Worm (Caenorhabditis elegans) whole organism, midembryonic: ENCODE results near the gene fbxb-61.

Source experiments
- flt-1 ChIP-seq: fragments of 200-800 bp; sonication (Bioruptor generic); IDR thresholded peaks from 2 replicates; pipeline ENCODE4 v1.3.6; 2022; ENCODE audit warnings: missing genetic modification characterization, missing compliant biosample characterization
- klf-2 ChIP-seq: fragments of 200-800 bp; sonication (Bioruptor generic); conservative IDR thresholded peaks from 2 replicates; pipeline ENCODE4 v1.3.6; 2022; ENCODE audit warnings: missing genetic modification reagents, missing genetic modification characterization, missing compliant biosample characterization
- med-1 ChIP-seq: sonication (generic microtip); optimal IDR thresholded peaks from 2 replicates; lab custom pipeline; 2017; ENCODE audit warnings: missing genetic modification characterization, mild to moderate bottlenecking, missing compliant biosample characterization, antibody characterized with exemption, missing genetic modification reagents; ENCODE audit not compliant: insufficient read depth
- ref-1 ChIP-seq: fragments of 200-800 bp; sonication (Bioruptor generic); conservative IDR thresholded peaks from 2 replicates; pipeline ENCODE4 v1.3.6; 2022; ENCODE audit warnings: missing genetic modification reagents, missing genetic modification characterization, missing compliant biosample characterization
- tab-1 ChIP-seq: fragments of 200-800 bp; sonication (Bioruptor generic); IDR thresholded peaks from 2 replicates; pipeline ENCODE4 v1.3.6; 2022; ENCODE audit warnings: missing genetic modification characterization, missing compliant biosample characterization
- ztf-23 ChIP-seq: fragments of 200-800 bp; sonication (Bioruptor generic); IDR thresholded peaks from 2 replicates; pipeline ENCODE4 v1.3.6; 2022; ENCODE audit warnings: missing genetic modification reagents, missing genetic modification characterization, missing compliant biosample characterization
- ztf-29 ChIP-seq: fragments of 200-800 bp; sonication (Bioruptor generic); IDR thresholded peaks from 2 replicates; pipeline ENCODE4 v1.3.6; 2022; ENCODE audit warnings: missing genetic modification reagents, missing genetic modification characterization, missing compliant biosample characterization

DNA sequence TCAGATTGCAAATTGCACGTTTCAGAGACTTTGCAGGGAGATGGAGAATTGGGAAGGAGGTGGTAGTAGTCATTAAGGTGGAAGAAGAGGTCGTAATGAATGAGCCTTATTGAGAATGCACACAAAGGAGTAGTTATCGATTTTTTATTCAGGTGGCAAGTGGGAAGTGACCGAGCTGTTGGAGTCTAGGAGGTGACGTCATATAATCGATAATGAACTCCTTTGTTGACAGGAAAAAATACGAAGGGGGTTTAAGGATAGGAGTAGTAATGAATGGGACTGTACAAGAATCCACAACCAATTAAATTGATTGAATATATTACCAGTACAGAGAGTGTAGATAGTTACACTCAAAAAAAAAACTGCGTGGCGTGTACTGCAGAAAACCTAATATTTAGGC is 2.0 kb upstream of the fbxb-61 start, which contains the start of gene fbxb-62:
- no peak for TF ChIP-seq ref-1 (GFP tag; lab: Robert Waterston, UW)
- no peak for TF ChIP-seq tab-1
- TF ChIP-seq flt-1 (GFP tag; lab: Robert Waterston, UW): no peak
- no peak for TF ChIP-seq klf-2 (GFP tag; lab: Robert Waterston, UW)
- TF ChIP-seq ztf-23: no peak
- no peak for TF ChIP-seq med-1 (GFP tag; lab: Kevin White, UChicago)
- no peak for TF ChIP-seq ztf-29 (GFP tag; lab: Robert Waterston, UW)
